Worm (Caenorhabditis elegans): ENCODE data around the gene F45H10.2.

The F45H10.2 gene

ce11 chrII:13461604-13462375, 31.1 kb downstream of the F45H10.2 start (continued):
- TF ChIP-seq Y22D7AL.16 (tag; optimal IDR thresholded peaks at IDR 0.05) (no peak), C38D4.7 (GFP tag; optimal IDR thresholded peaks at IDR 0.05) (no peak), ceh-19 (GFP tag; optimal IDR thresholded peaks at IDR 0.05) (no peak), odd-2 (tag; optimal IDR thresholded peaks at IDR 0.05) (no peak), tbx-7 (tag; optimal IDR thresholded peaks at IDR 0.05) (no peak), fkh-6 (tag; optimal IDR thresholded peaks at IDR 0.05) (no peak), pqm-1 (tag; optimal IDR thresholded peaks at IDR 0.05) (peak; percentile 37), hlh-6 (tag; optimal IDR thresholded peaks at IDR 0.05) (no peak), syd-9 (tag; optimal IDR thresholded peaks at IDR 0.05) (no peak), ceh-45 (GFP tag; IDR thresholded peaks at IDR 0.05) (no peak), ahr-1 (tag; optimal IDR thresholded peaks at IDR 0.05) (no peak), ceh-31 (tag; optimal IDR thresholded peaks at IDR 0.05) (no peak), zip-5 (tag; optimal IDR thresholded peaks at IDR 0.05) (no peak), ttx-3 (tag; optimal IDR thresholded peaks at IDR 0.05) (no peak), pha-2 (tag; optimal IDR thresholded peaks at IDR 0.05) (no peak), pax-1 (tag; optimal IDR thresholded peaks at IDR 0.05) (no peak), lim-6 (tag; optimal IDR thresholded peaks at IDR 0.05) (no peak), che-1 (tag; optimal IDR thresholded peaks at IDR 0.05) (no peak), nhr-11 (tag; optimal IDR thresholded peaks at IDR 0.05) (no peak), K09A11.1 (tag; optimal IDR thresholded peaks at IDR 0.05; ENCODE audit: insufficient read depth) (no peak), ceh-48 (tag; optimal IDR thresholded peaks at IDR 0.05) (no peak), ama-1 (optimal IDR thresholded peaks at IDR 0.05) (peak; percentile 81), ceh-14 (tag; optimal IDR thresholded peaks at IDR 0.05) (no peak), dve-1 (tag; optimal IDR thresholded peaks at IDR 0.05) (no peak), nhr-232 (tag; optimal IDR thresholded peaks at IDR 0.05) (no peak), sox-4 (tag; optimal IDR thresholded peaks at IDR 0.05) (no peak), unc-3 (GFP tag; conservative IDR thresholded peaks at IDR 0.05) (no peak), unc-3 (tag; optimal IDR thresholded peaks at IDR 0.05) (no peak), ceh-30 (tag; optimal IDR thresholded peaks at IDR 0.05) (no peak), elt-4 (tag; optimal IDR thresholded peaks at IDR 0.05) (no peak), ceh-9 (tag; optimal IDR thresholded peaks at IDR 0.05) (no peak), T23F11.4 (GFP tag; optimal IDR thresholded peaks at IDR 0.05) (no peak), C08G9.2 (tag; optimal IDR thresholded peaks at IDR 0.05) (no peak), unc-42 (tag; optimal IDR thresholded peaks at IDR 0.05) (no peak), hlh-8 (tag; optimal IDR thresholded peaks at IDR 0.05) (no peak), tbx-2 (tag; optimal IDR thresholded peaks at IDR 0.05) (peak; percentile 66), lin-11 (tag; optimal IDR thresholded peaks at IDR 0.05) (no peak), ceh-22 (tag; optimal IDR thresholded peaks at IDR 0.05) (no peak), fax-1 (tag; optimal IDR thresholded peaks at IDR 0.05) (no peak)

ce11 chrII:13460592-13461395, 32.1 kb downstream of the F45H10.2 start, which contains the start of gene pqn-27:
pqn-27 (minus strand) TSS chrII:13460642.
- TF ChIP-seq elt-2 (tag; optimal IDR thresholded peaks at IDR 0.05), result peak; percentile 41
- peak; percentile 84 for TF ChIP-seq ama-1 (optimal IDR thresholded peaks at IDR 0.05)
- no peak for TF ChIP-seq T23F11.4 (GFP tag; optimal IDR thresholded peaks at IDR 0.05)
- TF ChIP-seq ceh-30 (tag; optimal IDR thresholded peaks at IDR 0.05), result peak; percentile 19
- TF ChIP-seq ceh-34 (tag; optimal IDR thresholded peaks at IDR 0.05), result no peak
- peak; percentile 18 for TF ChIP-seq dve-1 (tag; optimal IDR thresholded peaks at IDR 0.05)
- peak; percentile 30 for TF ChIP-seq unc-42 (tag; optimal IDR thresholded peaks at IDR 0.05)
- no peak for TF ChIP-seq pqm-1 (tag; optimal IDR thresholded peaks at IDR 0.05)
- peak; percentile 37 for TF ChIP-seq nfya-1 (tag; optimal IDR thresholded peaks at IDR 0.05)
- peak; percentile 47 for TF ChIP-seq pax-1 (tag; optimal IDR thresholded peaks at IDR 0.05)
